Worm (Caenorhabditis elegans) whole organism, mixed stage, embryonic: ENCODE results near the gene srw-17.

Experiments
- blmp-1 ChIP-seq: fragments of 150-350 bp; optimal IDR thresholded peaks from 2 replicates; lab custom pipeline; 2014; ENCODE audit warnings: missing biosample characterization, missing genetic modification characterization
- ceh-43 ChIP-seq: fragments of 200-800 bp; sonication (Bioruptor generic); optimal IDR thresholded peaks from 2 replicates; lab custom pipeline; 2018; ENCODE audit warnings: mild to moderate bottlenecking, missing genetic modification characterization, moderate library complexity, missing compliant biosample characterization
- ceh-83 ChIP-seq: fragments of 200-800 bp; sonication (Bioruptor generic); optimal IDR thresholded peaks from 2 replicates; lab custom pipeline; 2018; ENCODE audit warnings: mild to moderate bottlenecking, missing genetic modification characterization, missing compliant biosample characterization
- ces-1 ChIP-seq: fragments of 150-350 bp; optimal IDR thresholded peaks from 2 replicates; lab custom pipeline; 2014; ENCODE audit warnings: missing biosample characterization, missing genetic modification reagents, missing genetic modification characterization
- cnd-1 ChIP-seq: fragments of 200-800 bp; sonication (Bioruptor generic); optimal IDR thresholded peaks from 2 replicates; lab custom pipeline; 2018; ENCODE audit warnings: mild to moderate bottlenecking, missing genetic modification characterization, missing compliant biosample characterization
- drap-1 ChIP-seq: fragments of 200-800 bp; sonication (Bioruptor generic); optimal IDR thresholded peaks from 3 replicates; lab custom pipeline; 2018; ENCODE audit warnings: mild to moderate bottlenecking, missing genetic modification characterization, missing compliant biosample characterization
- elt-1 ChIP-seq: sonication (generic microtip); optimal IDR thresholded peaks from 2 replicates; lab custom pipeline; 2017; ENCODE audit warnings: missing genetic modification characterization, mild to moderate bottlenecking, missing compliant biosample characterization, antibody characterized with exemption, moderate library complexity, borderline replicate concordance; ENCODE audit not compliant: insufficient read depth
- elt-3 ChIP-seq: fragments of 150-350 bp; optimal IDR thresholded peaks from 2 replicates; lab custom pipeline; 2014; ENCODE audit warnings: missing biosample characterization, missing genetic modification characterization
- flh-1 ChIP-seq: fragments of 200-800 bp; sonication (Bioruptor generic); optimal IDR thresholded peaks from 2 replicates; lab custom pipeline; 2018; ENCODE audit warnings: mild to moderate bottlenecking, missing genetic modification characterization, moderate library complexity, missing compliant biosample characterization
- ham-2 ChIP-seq: fragments of 200-800 bp; sonication (Bioruptor generic); optimal IDR thresholded peaks from 2 replicates; lab custom pipeline; 2018; ENCODE audit warnings: mild to moderate bottlenecking, missing genetic modification characterization, missing compliant biosample characterization
- hlh-1 ChIP-seq: fragments of 150-350 bp; optimal IDR thresholded peaks from 2 replicates; lab custom pipeline; 2014; ENCODE audit warnings: missing biosample characterization, missing genetic modification reagents, missing genetic modification characterization
- lin-13 ChIP-seq: fragments of 150-350 bp; optimal IDR thresholded peaks from 2 replicates; lab custom pipeline; 2014; ENCODE audit warnings: missing biosample characterization, missing genetic modification characterization
- lin-32 ChIP-seq: fragments of 200-800 bp; sonication (Bioruptor generic); optimal IDR thresholded peaks from 2 replicates; lab custom pipeline; 2018; ENCODE audit warnings: mild to moderate bottlenecking, missing genetic modification characterization, missing compliant biosample characterization
- mls-2 ChIP-seq: sonication (generic microtip); optimal IDR thresholded peaks from 2 replicates; lab custom pipeline; 2016; ENCODE audit warnings: mild to moderate bottlenecking, missing genetic modification characterization, moderate library complexity, missing compliant biosample characterization
- nhr-12 ChIP-seq: fragments of 150-350 bp; optimal IDR thresholded peaks from 2 replicates; lab custom pipeline; 2014; ENCODE audit warnings: missing biosample characterization, missing genetic modification characterization
- nhr-237 ChIP-seq: fragments of 150-350 bp; optimal IDR thresholded peaks from 2 replicates; lab custom pipeline; 2014; ENCODE audit warnings: missing biosample characterization, missing genetic modification characterization
- nhr-28 ChIP-seq: fragments of 150-350 bp; optimal IDR thresholded peaks from 2 replicates; lab custom pipeline; 2014; ENCODE audit warnings: missing biosample characterization, missing genetic modification characterization
- nhr-76 ChIP-seq: sonication (generic microtip); optimal IDR thresholded peaks from 2 replicates; lab custom pipeline; 2017; ENCODE audit warnings: missing biosample characterization, missing genetic modification characterization
- pha-4 ChIP-seq: fragments of 150-350 bp; optimal IDR thresholded peaks from 2 replicates; lab custom pipeline; 2018; ENCODE audit warnings: missing biosample characterization, missing genetic modification reagents, missing genetic modification characterization
- sem-2 ChIP-seq: fragments of 200-800 bp; sonication (Bioruptor generic); optimal IDR thresholded peaks from 2 replicates; lab custom pipeline; 2018; ENCODE audit warnings: mild to moderate bottlenecking, missing genetic modification characterization, missing compliant biosample characterization
- snpc-4 ChIP-seq: fragments of 150-350 bp; optimal IDR thresholded peaks from 2 replicates; lab custom pipeline; 2014; ENCODE audit warnings: missing biosample characterization, missing genetic modification characterization
- sptf-1 ChIP-seq: sonication (generic microtip); optimal IDR thresholded peaks from 2 replicates; lab custom pipeline; 2017; ENCODE audit warnings: mild to moderate bottlenecking, missing genetic modification characterization, moderate library complexity, missing compliant biosample characterization
- tbx-8 ChIP-seq: fragments of 200-800 bp; sonication (Bioruptor generic); optimal IDR thresholded peaks from 2 replicates; lab custom pipeline; 2018; ENCODE audit warnings: mild to moderate bottlenecking, missing genetic modification characterization, moderate library complexity, missing compliant biosample characterization
- unc-120 ChIP-seq: sonication (generic microtip); optimal IDR thresholded peaks from 2 replicates; lab custom pipeline; 2017; ENCODE audit warnings: missing genetic modification characterization, missing compliant biosample characterization; ENCODE audit not compliant: poor library complexity, severe bottlenecking
- unc-39 ChIP-seq: fragments of 150-350 bp; optimal IDR thresholded peaks from 2 replicates; lab custom pipeline; 2014; ENCODE audit warnings: missing biosample characterization, missing genetic modification characterization
- unc-62 ChIP-seq: fragments of 150-350 bp; optimal IDR thresholded peaks from 2 replicates; lab custom pipeline; 2014; ENCODE audit warnings: missing biosample characterization, missing genetic modification reagents, missing genetic modification characterization
- ztf-11 ChIP-seq: fragments of 150-350 bp; optimal IDR thresholded peaks from 2 replicates; lab custom pipeline; 2014; ENCODE audit warnings: missing biosample characterization, missing genetic modification characterization

The srw-17 gene

ce11 chrV:15290995-15291394, 14.2 kb upstream of the srw-17 start, which contains the start of gene cyp-34A2:
Gene cyp-34A2 (minus strand): TSS chrV:15291095.
- TF ChIP-seq nhr-76 (tag; lab: Kevin White, UChicago): no peak
- TF ChIP-seq unc-120 (tag; lab: Kevin White, UChicago): no peak

DNA sequence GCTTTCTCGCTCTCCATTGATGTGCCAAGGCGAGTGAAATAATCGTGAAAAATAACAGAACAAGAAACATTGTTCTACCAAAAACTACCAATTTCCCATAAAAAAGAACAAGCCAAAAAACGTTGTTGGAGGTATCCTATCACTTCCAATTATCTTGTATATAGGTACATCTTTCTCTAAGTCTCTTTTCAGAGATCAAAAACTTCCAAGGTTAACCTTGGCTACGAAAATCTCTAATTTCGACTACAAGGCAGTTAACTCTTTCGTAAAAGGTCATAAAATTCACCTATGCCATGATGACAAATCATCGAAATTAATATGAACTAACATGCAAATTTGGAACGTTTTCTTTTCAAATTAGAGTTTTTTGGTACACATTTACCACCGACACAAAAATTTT, 11.0 kb upstream of the srw-17 start, which contains the start of gene cyp-34A1:
Gene cyp-34A1, minus strand, starts transcription at position 101 of the 400 bp plus-strand sequence.
- TF ChIP-seq unc-39 (no peak), lin-13 (tag; lab: Kevin White, UChicago) (no peak), ztf-11 (no peak), sem-2 (no peak), snpc-4 (tag; lab: Kevin White, UChicago) (no peak), nhr-28 (tag; lab: Kevin White, UChicago) (no peak), nhr-237 (tag; lab: Kevin White, UChicago) (no peak), flh-1 (GFP tag; lab: Kevin White, UChicago) (no peak), mls-2 (tag; lab: Kevin White, UChicago) (no peak), cnd-1 (tag; lab: Kevin White, UChicago) (no peak), nhr-76 (tag; lab: Kevin White, UChicago) (no peak), sptf-1 (no peak)
- TF ChIP-seq, all 35 proteins: peak for 0

ce11 chrV:15285984-15286383, 9.2 kb upstream of the srw-17 start:
- no peak for TF ChIP-seq nhr-237 (tag; lab: Kevin White, UChicago)
- TF ChIP-seq ham-2 (GFP tag; lab: Kevin White, UChicago): no peak
- no peak for TF ChIP-seq lin-13 (tag; lab: Kevin White, UChicago)
- TF ChIP-seq snpc-4 (tag; lab: Kevin White, UChicago): no peak
- no peak for TF ChIP-seq ztf-11
- TF ChIP-seq cnd-1 (tag; lab: Kevin White, UChicago): no peak
- no peak for TF ChIP-seq ceh-43 (GFP tag; lab: Kevin White, UChicago)
- no peak for TF ChIP-seq tbx-8
- TF ChIP-seq ces-1: no peak
- TF ChIP-seq flh-1 (GFP tag; lab: Kevin White, UChicago): no peak
- TF ChIP-seq hlh-1 (tag; lab: Kevin White, UChicago): no peak
- no peak for TF ChIP-seq blmp-1 (tag; lab: Kevin White, UChicago)
- no peak for TF ChIP-seq sem-2
- TF ChIP-seq ceh-83 (GFP tag; lab: Kevin White, UChicago): no peak
- TF ChIP-seq lin-32 (GFP tag; lab: Kevin White, UChicago): no peak
- no peak for TF ChIP-seq elt-1 (tag; lab: Kevin White, UChicago)
- TF ChIP-seq drap-1 (GFP tag; lab: Kevin White, UChicago): no peak
- TF ChIP-seq elt-3 (tag; lab: Kevin White, UChicago): no peak
- no peak for TF ChIP-seq mls-2 (tag; lab: Kevin White, UChicago)
- TF ChIP-seq, all 35 proteins: peak for 0

- TF ChIP-seq snpc-4 (tag; lab: Kevin White, UChicago): no peak
- TF ChIP-seq blmp-1 (tag; lab: Kevin White, UChicago): no peak
- TF ChIP-seq unc-39: no peak
- no peak for TF ChIP-seq unc-120 (tag; lab: Kevin White, UChicago)
- TF ChIP-seq lin-32 (GFP tag; lab: Kevin White, UChicago): no peak
- TF ChIP-seq flh-1 (GFP tag; lab: Kevin White, UChicago): no peak
- TF ChIP-seq, all 35 proteins: peak for 0
Observed at ce11 chrV:15281279-15281949, 4.6 kb upstream of the srw-17 start, which contains the start of the genes srw-19 and srx-51. Gene srw-19 (minus strand): TSS chrV:15281379. Gene srx-51 (plus strand): TSS chrV:15281899.

- no peak for TF ChIP-seq pha-4 (tag; lab: Kevin White, UChicago)
- no peak for TF ChIP-seq unc-62 (GFP tag; lab: Kevin White, UChicago)
- no peak for TF ChIP-seq flh-1 (GFP tag; lab: Kevin White, UChicago)
- TF ChIP-seq blmp-1 (tag; lab: Kevin White, UChicago): no peak
- no peak for TF ChIP-seq ceh-43 (GFP tag; lab: Kevin White, UChicago)
- TF ChIP-seq unc-39: no peak
- no peak for TF ChIP-seq ceh-83 (GFP tag; lab: Kevin White, UChicago)
- no peak for TF ChIP-seq elt-1 (tag; lab: Kevin White, UChicago)
- TF ChIP-seq mls-2 (tag; lab: Kevin White, UChicago): no peak
- no peak for TF ChIP-seq nhr-28 (tag; lab: Kevin White, UChicago)
- TF ChIP-seq nhr-12 (tag; lab: Kevin White, UChicago): no peak
- TF ChIP-seq ham-2 (GFP tag; lab: Kevin White, UChicago): no peak
- no peak for TF ChIP-seq nhr-237 (tag; lab: Kevin White, UChicago)
- TF ChIP-seq ztf-11: no peak
- no peak for TF ChIP-seq cnd-1 (tag; lab: Kevin White, UChicago)
Observed at ce11 chrV:15274757-15275156, 2.1 kb downstream of the srw-17 start, which contains the start of gene srw-16. Gene srw-16 (minus strand): TSS chrV:15274857.
